Worm (Caenorhabditis elegans): ENCODE results near the gene F54D10.5.
"Not testable (repeated sequence)": the region's sequence is repeated elsewhere in the genome, so short reads cannot be mapped to it uniquely, and the experiment has no call there.

Gene F54D10.5

DNA sequence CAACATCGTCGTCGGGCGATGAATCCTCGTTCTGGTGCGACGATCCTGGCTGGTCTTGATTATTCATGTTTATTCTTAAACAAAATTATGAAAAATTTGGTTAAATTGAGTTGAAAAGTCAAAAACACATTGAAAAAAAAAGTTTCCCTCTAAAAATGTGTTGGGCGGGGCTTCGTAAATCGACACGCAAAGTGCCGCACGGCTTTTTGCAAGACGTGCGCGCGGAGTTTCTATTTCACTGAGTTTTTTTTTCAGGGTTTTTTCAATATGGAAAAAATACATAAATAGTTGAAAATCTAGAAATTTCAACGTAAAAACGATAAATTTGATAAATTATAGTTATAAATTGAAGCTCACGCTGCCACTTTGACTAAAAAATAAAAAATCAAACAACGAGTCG, at the start of gene F54D10.5:
F54D10.5 (minus strand) TSS at position 74 of the 400 bp plus-strand sequence.
- TF ChIP-seq him-1 (tag; optimal IDR thresholded peaks at IDR 0.05) (no peak), W03F9.2 (tag; optimal IDR thresholded peaks at IDR 0.05) (peak; percentile 83)

- TF ChIP-seq dao-5 (tag; optimal IDR thresholded peaks at IDR 0.05) (no peak), him-1 (tag; optimal IDR thresholded peaks at IDR 0.05) (no peak), W03F9.2 (tag; optimal IDR thresholded peaks at IDR 0.05) (no peak)
Observed at ce11 chrII:3852654-3853053, 44.7 kb upstream of the F54D10.5 start, which contains the start of gene nhr-257. Gene nhr-257, plus strand, starts transcription at chrII:3852954.

DNA sequence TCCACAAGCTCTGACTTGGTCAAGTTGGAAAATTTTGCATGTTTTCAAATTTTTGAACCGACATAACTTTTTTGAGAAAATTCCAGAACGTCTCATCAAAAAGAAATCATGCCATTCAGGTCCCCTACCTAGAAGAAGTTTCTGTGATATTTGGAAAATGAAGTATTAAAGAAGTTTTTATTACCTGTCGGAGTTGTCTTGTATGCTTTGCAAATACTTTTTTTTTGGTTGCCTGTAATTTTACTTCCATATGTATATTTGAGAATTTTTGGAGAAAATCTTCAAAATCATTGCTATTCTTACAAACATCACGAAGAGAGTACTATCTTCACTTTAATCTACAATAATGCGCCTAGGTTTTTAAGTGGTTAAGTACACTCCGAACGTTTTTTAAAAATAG, 42.7 kb upstream of the F54D10.5 start, which contains the start of gene nhr-72:
nhr-72 (minus strand) TSS at position 101 of the 400 bp plus-strand sequence.
- no peak for TF ChIP-seq him-1 (tag; optimal IDR thresholded peaks at IDR 0.05)
- TF ChIP-seq W03F9.2 (tag; optimal IDR thresholded peaks at IDR 0.05): no peak
- TF ChIP-seq dao-5 (tag; optimal IDR thresholded peaks at IDR 0.05): no peak

DNA sequence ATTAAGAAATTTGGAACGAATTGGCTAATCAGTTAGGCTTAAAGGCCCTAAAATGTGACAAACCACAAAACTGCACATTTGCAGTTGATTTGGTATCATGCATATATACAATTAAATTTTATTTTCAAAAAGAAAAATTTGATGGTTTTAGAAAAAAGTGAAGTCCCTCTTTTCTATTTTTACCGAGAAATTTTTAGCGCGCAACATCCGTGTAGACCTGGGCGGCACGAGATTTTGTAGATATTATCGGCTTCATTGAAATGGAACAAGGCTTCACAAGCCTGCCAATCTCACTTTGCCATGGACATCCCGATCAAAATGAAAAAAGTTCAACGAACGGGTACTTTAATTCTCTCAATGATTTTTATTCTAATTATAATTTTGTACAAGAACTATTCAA, 38.1 kb upstream of the F54D10.5 start, which contains the start of gene C17A2.2:
C17A2.2 (plus strand) TSS at position 301 of the 400 bp plus-strand sequence.
- TF ChIP-seq him-1 (tag; optimal IDR thresholded peaks at IDR 0.05) (no peak), W03F9.2 (tag; optimal IDR thresholded peaks at IDR 0.05) (no peak), dao-5 (tag; optimal IDR thresholded peaks at IDR 0.05) (no peak)

ce11 chrII:3843305-3843704, 35.3 kb upstream of the F54D10.5 start, which contains the start of the genes C17A2.7 and C17A2.3:
Gene C17A2.7, minus strand, starts transcription at chrII:3843405.
Gene C17A2.3, plus strand, starts transcription at chrII:3843609.
- no peak for TF ChIP-seq dao-5 (tag; optimal IDR thresholded peaks at IDR 0.05)
- TF ChIP-seq him-1 (tag; optimal IDR thresholded peaks at IDR 0.05): no peak
- TF ChIP-seq W03F9.2 (tag; optimal IDR thresholded peaks at IDR 0.05): no peak

DNA sequence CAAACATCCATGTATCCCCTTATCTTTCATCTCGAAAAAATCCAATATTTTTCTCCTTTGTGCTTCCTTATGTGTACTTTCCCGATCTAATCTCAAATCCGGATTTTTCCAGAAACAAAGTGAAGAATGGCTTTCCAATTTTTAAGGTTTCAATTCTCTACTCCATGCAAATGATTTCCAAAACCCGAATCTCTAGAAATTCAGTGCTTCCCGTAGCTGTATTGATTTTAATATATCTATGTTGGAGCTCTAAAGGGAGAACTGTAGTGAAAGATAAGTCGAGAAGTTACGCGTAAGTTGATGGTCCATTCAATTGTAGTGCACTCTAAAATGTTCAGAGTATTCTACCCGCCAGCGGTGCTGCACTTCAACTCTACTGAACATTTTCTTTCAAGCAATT, 31.6 kb upstream of the F54D10.5 start, which contains the start of gene C17A2.4:
C17A2.4 (plus strand) TSS at position 301 of the 400 bp plus-strand sequence.
- no peak for TF ChIP-seq dao-5 (tag; optimal IDR thresholded peaks at IDR 0.05)
- no peak for TF ChIP-seq W03F9.2 (tag; optimal IDR thresholded peaks at IDR 0.05)
- no peak for TF ChIP-seq him-1 (tag; optimal IDR thresholded peaks at IDR 0.05)

DNA sequence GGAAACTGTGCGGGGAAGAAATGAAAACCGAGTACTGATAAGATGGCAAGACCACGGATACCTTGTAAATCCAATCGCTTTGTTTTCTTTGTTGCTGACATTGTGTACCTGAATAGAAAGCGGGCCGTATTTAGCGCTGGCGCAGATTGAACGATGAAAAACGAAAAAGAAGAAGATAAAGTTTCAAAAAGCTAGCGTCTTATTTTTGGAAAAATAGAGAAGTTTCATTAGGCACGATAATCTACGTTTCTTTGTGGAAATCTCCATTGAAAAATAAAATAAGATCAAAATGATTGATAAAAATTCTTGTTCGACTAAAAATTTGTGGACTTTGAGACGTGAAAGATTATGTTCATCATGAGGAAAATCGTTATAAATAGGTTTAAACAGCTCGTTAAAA, 27.9 kb upstream of the F54D10.5 start, which contains the start of gene oac-4:
oac-4 (minus strand) TSS at position 101 of the 400 bp plus-strand sequence.
- TF ChIP-seq W03F9.2 (tag; optimal IDR thresholded peaks at IDR 0.05) (no peak), him-1 (tag; optimal IDR thresholded peaks at IDR 0.05) (no peak)

ce11 chrII:3832383-3832782, 24.4 kb upstream of the F54D10.5 start, which contains the start of gene F54D10.9:
Gene F54D10.9, minus strand, starts transcription at chrII:3832483.
- TF ChIP-seq him-1 (tag; optimal IDR thresholded peaks at IDR 0.05) (no peak), dao-5 (tag; optimal IDR thresholded peaks at IDR 0.05) (no peak), W03F9.2 (tag; optimal IDR thresholded peaks at IDR 0.05) (no peak)

- no peak for TF ChIP-seq W03F9.2 (tag; optimal IDR thresholded peaks at IDR 0.05)
- TF ChIP-seq dao-5 (tag; optimal IDR thresholded peaks at IDR 0.05): no peak
- no peak for TF ChIP-seq him-1 (tag; optimal IDR thresholded peaks at IDR 0.05)
Observed at ce11 chrII:3829623-3830022, 21.6 kb upstream of the F54D10.5 start.

DNA sequence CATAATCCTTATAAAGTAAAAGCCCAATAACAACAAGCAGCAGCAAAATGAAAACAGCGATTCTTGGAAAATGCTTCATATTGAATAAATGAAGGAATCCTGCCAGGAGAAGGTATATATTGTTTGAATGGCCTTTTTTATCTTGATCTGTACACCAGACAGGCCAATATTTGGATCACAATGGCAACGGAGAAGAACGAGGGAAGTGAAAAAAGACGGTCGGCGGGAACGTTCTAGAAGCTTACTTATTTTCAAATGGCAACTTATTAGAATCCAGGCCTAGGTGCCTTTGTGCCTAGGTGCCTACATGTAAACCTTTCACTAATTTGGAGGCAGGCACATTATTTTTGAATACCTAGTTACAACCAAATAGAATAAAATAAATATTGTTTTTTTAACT, 19.8 kb upstream of the F54D10.5 start, which contains the start of gene F54D10.8:
F54D10.8 (minus strand) TSS at position 101 of the 400 bp plus-strand sequence.
- TF ChIP-seq dao-5 (tag; optimal IDR thresholded peaks at IDR 0.05) (no peak), W03F9.2 (tag; optimal IDR thresholded peaks at IDR 0.05) (no peak), him-1 (tag; optimal IDR thresholded peaks at IDR 0.05) (no peak)

DNA sequence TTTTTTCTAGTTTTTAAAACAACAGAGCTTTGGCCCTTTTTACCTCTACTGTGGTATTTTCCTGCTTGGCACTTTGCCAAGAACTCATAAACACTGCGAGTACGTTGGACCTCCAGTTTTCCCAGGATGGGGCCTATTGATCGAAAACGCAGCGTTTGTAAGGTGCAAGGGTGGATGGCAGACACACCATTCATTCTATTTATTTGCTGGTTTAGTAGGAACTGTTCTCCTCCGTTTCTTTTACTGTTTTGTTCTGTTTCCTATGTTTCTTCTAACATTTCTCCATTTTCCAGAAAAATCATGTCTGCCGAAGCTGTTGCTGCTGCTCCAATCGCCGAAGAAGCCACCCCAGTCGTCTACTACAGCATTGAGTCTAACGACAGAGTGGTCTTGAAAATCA, 15.9 kb upstream of the F54D10.5 start, which contains the start of gene skr-15:
skr-15 (plus strand) TSS at position 301 of the 400 bp plus-strand sequence.
- TF ChIP-seq W03F9.2 (tag; optimal IDR thresholded peaks at IDR 0.05) (no peak), dao-5 (tag; optimal IDR thresholded peaks at IDR 0.05) (no peak), him-1 (tag; optimal IDR thresholded peaks at IDR 0.05) (no peak)

DNA sequence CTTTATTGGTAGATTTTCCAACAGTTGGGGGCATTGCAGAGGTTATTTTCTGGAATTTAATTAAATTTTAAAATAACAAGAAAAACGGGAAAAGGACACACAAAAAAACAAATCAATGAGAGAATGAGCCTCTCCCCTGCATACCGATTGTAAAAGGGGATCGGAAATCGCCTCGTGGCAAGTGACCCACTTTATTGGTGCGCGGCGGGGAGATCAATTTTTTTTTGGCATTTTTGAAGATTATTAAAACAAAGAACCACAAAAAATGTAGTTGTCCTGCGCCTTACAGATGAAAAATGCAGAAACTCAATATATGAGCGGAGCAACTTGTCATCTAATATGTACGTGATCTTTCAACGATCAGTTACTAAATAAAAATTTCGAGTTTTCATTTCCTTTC, 13.3 kb upstream of the F54D10.5 start, which contains the start of gene F54D10.7:
F54D10.7 (minus strand) TSS at position 49 of the 400 bp plus-strand sequence.
- no peak for TF ChIP-seq him-1 (tag; optimal IDR thresholded peaks at IDR 0.05)
- TF ChIP-seq W03F9.2 (tag; optimal IDR thresholded peaks at IDR 0.05): no peak
- no peak for TF ChIP-seq dao-5 (tag; optimal IDR thresholded peaks at IDR 0.05)

DNA sequence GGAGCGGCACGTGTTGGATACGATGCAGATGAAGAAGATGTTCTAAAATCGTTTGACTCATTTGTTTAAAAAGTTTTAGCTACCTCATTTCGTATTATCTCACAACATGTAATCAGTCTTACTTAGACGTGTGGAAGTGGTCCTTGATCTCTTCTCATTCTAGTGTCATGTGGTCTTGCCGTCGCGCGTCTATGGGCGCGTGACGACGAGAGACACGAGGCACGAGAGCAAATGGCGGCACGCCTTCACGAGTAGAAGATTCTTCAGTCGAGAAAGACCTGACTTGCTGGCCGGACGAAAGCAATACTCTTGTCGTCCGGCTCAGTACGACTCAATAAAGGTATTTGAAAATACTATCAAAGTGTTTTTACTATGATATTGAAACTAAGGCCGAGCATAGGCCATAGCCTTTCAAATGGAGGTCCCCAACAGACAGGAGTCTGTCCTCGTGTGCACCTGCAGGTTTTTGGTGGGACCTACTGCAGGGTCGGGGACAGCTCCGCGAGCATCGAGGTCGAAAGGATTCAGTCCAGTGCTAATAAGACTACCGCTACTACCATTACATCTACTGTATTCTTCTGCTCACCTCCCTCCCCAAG, 8.4 kb upstream of the F54D10.5 start, which contains the start of gene fbxa-24:
fbxa-24 (plus strand) TSS at position 276 of the 599 bp plus-strand sequence.
- TF ChIP-seq him-1, W03F9.2, dao-5 (tag; optimal IDR thresholded peaks at IDR 0.05): not testable (repeated sequence)
